Fruit fly (Drosophila melanogaster) whole organism, embryonic: ENCODE results near the gene CG32809.

Experiments
- Atf6 ChIP-seq: fragments of 200-800 bp; sonication (Bioruptor generic); IDR thresholded peaks from 2 replicates; pipeline ENCODE4 v1.3.6; 2022; ENCODE audit warnings: missing biosample characterization, missing genetic modification characterization
- B-H2 ChIP-seq: fragments of 200-800 bp; sonication (Bioruptor generic); optimal IDR thresholded peaks from 2 replicates; lab custom pipeline; 2018; ENCODE audit warnings: missing biosample characterization, mild to moderate bottlenecking, missing genetic modification characterization
- Bteb2 ChIP-seq: fragments of 200-800 bp; sonication (Bioruptor generic); optimal IDR thresholded peaks from 2 replicates; lab custom pipeline; 2016; ENCODE audit warnings: missing biosample characterization, missing genetic modification characterization
- C15 ChIP-seq: fragments of 200-800 bp; sonication (Bioruptor generic); IDR thresholded peaks from 3 replicates; pipeline ENCODE4 v1.3.6; 2022; ENCODE audit warnings: missing biosample characterization, missing genetic modification characterization
- CG10209 ChIP-seq: fragments of 200-800 bp; sonication (Bioruptor generic); optimal IDR thresholded peaks from 3 replicates; lab custom pipeline; 2017; ENCODE audit warnings: missing biosample characterization, mild to moderate bottlenecking, missing genetic modification characterization, missing genetic modification reagents
- CG10366 ChIP-seq: fragments of 200-800 bp; sonication (Bioruptor generic); IDR thresholded peaks from 2 replicates; pipeline ENCODE4 v1.3.6; 2022; ENCODE audit warnings: missing biosample characterization, missing genetic modification characterization
- CG10431 ChIP-seq: fragments of 200-800 bp; sonication (Bioruptor generic); optimal IDR thresholded peaks from 3 replicates; lab custom pipeline; 2018; ENCODE audit warnings: missing biosample characterization, mild to moderate bottlenecking, missing genetic modification characterization
- CG11723 ChIP-seq: fragments of 200-800 bp; sonication (Bioruptor generic); optimal IDR thresholded peaks from 2 replicates; lab custom pipeline; 2017; ENCODE audit warnings: missing biosample characterization, mild to moderate bottlenecking, missing genetic modification characterization
- CG12104 ChIP-seq: fragments of 200-800 bp; sonication (Bioruptor generic); optimal IDR thresholded peaks from 3 replicates; lab custom pipeline; 2016; ENCODE audit warnings: missing biosample characterization, missing genetic modification characterization
- CG12236 ChIP-seq: fragments of 200-800 bp; sonication (Bioruptor generic); optimal IDR thresholded peaks from 2 replicates; lab custom pipeline; 2016; ENCODE audit warnings: missing biosample characterization, missing genetic modification characterization
- CG14860 ChIP-seq: fragments of 200-800 bp; sonication (Bioruptor generic); IDR thresholded peaks from 3 replicates; pipeline ENCODE4 v1.3.6; 2022; ENCODE audit warnings: missing biosample characterization, missing genetic modification characterization; ENCODE audit not compliant: partially characterized antibody
- CG15011 ChIP-seq: fragments of 200-800 bp; sonication (Bioruptor generic); optimal IDR thresholded peaks from 3 replicates; lab custom pipeline; 2018; ENCODE audit warnings: missing biosample characterization, mild to moderate bottlenecking, missing genetic modification characterization
- CG15269 ChIP-seq: fragments of 200-800 bp; sonication (Bioruptor generic); optimal IDR thresholded peaks from 2 replicates; lab custom pipeline; 2018; ENCODE audit warnings: missing biosample characterization, mild to moderate bottlenecking, missing genetic modification characterization, moderate library complexity
- CG17385 ChIP-seq: fragments of 200-800 bp; sonication (Bioruptor generic); optimal IDR thresholded peaks from 3 replicates; lab custom pipeline; 2018; ENCODE audit warnings: missing biosample characterization, mild to moderate bottlenecking, missing genetic modification characterization
- CG17912 ChIP-seq: fragments of 200-800 bp; sonication (Bioruptor generic); optimal IDR thresholded peaks from 2 replicates; lab custom pipeline; 2018; ENCODE audit warnings: missing biosample characterization, mild to moderate bottlenecking, missing genetic modification characterization
- CG30020 ChIP-seq: fragments of 200-800 bp; optimal IDR thresholded peaks from 2 replicates; lab custom pipeline; 2019; ENCODE audit warnings: missing biosample characterization, mild to moderate bottlenecking, missing genetic modification characterization, moderate library complexity
- CG3163 ChIP-seq: fragments of 200-800 bp; sonication (Bioruptor generic); optimal IDR thresholded peaks from 3 replicates; lab custom pipeline; 2016; ENCODE audit warnings: missing biosample characterization, missing genetic modification characterization
- CG33213 ChIP-seq: fragments of 200-800 bp; sonication (Bioruptor generic); optimal IDR thresholded peaks from 3 replicates; lab custom pipeline; 2016; ENCODE audit warnings: missing biosample characterization, missing genetic modification characterization
- CG34376 ChIP-seq: fragments of 200-800 bp; sonication (Bioruptor generic); optimal IDR thresholded peaks from 2 replicates; lab custom pipeline; 2018; ENCODE audit warnings: missing biosample characterization, mild to moderate bottlenecking, missing genetic modification characterization
- CG3726 ChIP-seq: fragments of 200-800 bp; sonication (Bioruptor generic); IDR thresholded peaks from 3 replicates; pipeline ENCODE4, ENCODE4 v1.3.6; 2022; ENCODE audit warnings: missing biosample characterization, missing genetic modification characterization
- CG3995 ChIP-seq: fragments of 200-800 bp; sonication (Bioruptor generic); optimal IDR thresholded peaks from 3 replicates; lab custom pipeline; 2016; ENCODE audit warnings: missing biosample characterization, missing genetic modification characterization
- E2f2 ChIP-seq: fragments of 200-800 bp; sonication (Bioruptor generic); IDR thresholded peaks from 2 replicates; pipeline ENCODE4 v1.3.6; 2022; ENCODE audit warnings: missing biosample characterization, missing genetic modification characterization
- ERR ChIP-seq: fragments of 200-800 bp; sonication (Bioruptor generic); optimal IDR thresholded peaks from 2 replicates; lab custom pipeline; 2016; ENCODE audit warnings: missing biosample characterization, missing genetic modification characterization
- H15 ChIP-seq: fragments of 200-800 bp; sonication (Bioruptor generic); IDR thresholded peaks from 3 replicates; pipeline ENCODE4 v1.3.6; 2022; ENCODE audit warnings: missing biosample characterization, missing genetic modification characterization
- Lim3 ChIP-seq: fragments of 200-800 bp; sonication (Bioruptor generic); IDR thresholded peaks from 2 replicates; pipeline ENCODE4 v1.3.6; 2022; ENCODE audit warnings: missing biosample characterization, missing genetic modification characterization
- MBD-R2 ChIP-seq: fragments of 200-800 bp; sonication (Bioruptor generic); IDR thresholded peaks from 2 replicates; pipeline ENCODE4 v1.3.6; 2022; ENCODE audit warnings: missing biosample characterization, missing genetic modification characterization
- Meics ChIP-seq: fragments of 200-800 bp; sonication (Bioruptor generic); optimal IDR thresholded peaks from 2 replicates; lab custom pipeline; 2017; ENCODE audit warnings: missing biosample characterization, mild to moderate bottlenecking, missing genetic modification characterization
- NfI ChIP-seq: fragments of 200-800 bp; sonication (Bioruptor generic); optimal IDR thresholded peaks from 3 replicates; lab custom pipeline; 2018; ENCODE audit warnings: missing biosample characterization, mild to moderate bottlenecking, missing genetic modification characterization, moderate library complexity
- Poxn ChIP-seq: fragments of 200-800 bp; sonication (Bioruptor generic); IDR thresholded peaks from 2 replicates; pipeline ENCODE4 v1.3.6; 2022; ENCODE audit warnings: missing biosample characterization, missing genetic modification characterization
- Sox100B ChIP-seq: fragments of 200-800 bp; sonication (Bioruptor generic); optimal IDR thresholded peaks from 3 replicates; lab custom pipeline; 2018; ENCODE audit warnings: missing biosample characterization, mild to moderate bottlenecking, missing genetic modification characterization
- aop ChIP-seq: fragments of 200-800 bp; sonication (Bioruptor generic); IDR thresholded peaks from 2 replicates; pipeline ENCODE4 v1.3.6; 2022; ENCODE audit warnings: missing biosample characterization, missing genetic modification characterization
- bab2 ChIP-seq: fragments of 200-800 bp; sonication (Bioruptor generic); optimal IDR thresholded peaks from 2 replicates; lab custom pipeline; 2016; ENCODE audit warnings: missing biosample characterization, missing genetic modification characterization
- cad ChIP-seq: fragments of >200 bp; optimal IDR thresholded peaks from 2 replicates; lab custom pipeline; 2017; ENCODE audit warnings: missing biosample characterization, missing genetic modification characterization
- crp ChIP-seq, 2 experiments: fragments of 200-800 bp; sonication (Bioruptor generic); optimal IDR thresholded peaks; 2 replicates in 1 of 2; 3 replicates in 1 of 2; lab custom pipeline; 2017; ENCODE audit warnings: missing biosample characterization in 2 of 2, missing genetic modification characterization in 2 of 2, mild to moderate bottlenecking in 1 of 2, moderate library complexity in 1 of 2
- cwo ChIP-seq: fragments of 200-800 bp; sonication (Bioruptor generic); optimal IDR thresholded peaks from 3 replicates; lab custom pipeline; 2017; ENCODE audit warnings: missing biosample characterization, missing genetic modification characterization, mild to moderate bottlenecking, moderate library complexity, missing genetic modification reagents
- dysf ChIP-seq: fragments of 200-800 bp; sonication (Bioruptor generic); IDR thresholded peaks from 3 replicates; pipeline ENCODE4 v1.3.6; 2022; ENCODE audit warnings: missing biosample characterization, missing genetic modification characterization
- eve ChIP-seq, 2 experiments: fragments of >200 bp; optimal IDR thresholded peaks; 2 replicates each; lab custom pipeline; 2017; ENCODE audit warnings: missing biosample characterization in 2 of 2, missing genetic modification characterization in 2 of 2
- gce ChIP-seq: fragments of 200-800 bp; sonication (Bioruptor generic); IDR thresholded peaks from 3 replicates; pipeline ENCODE4 v1.3.6; 2022; ENCODE audit warnings: missing biosample characterization, missing genetic modification characterization
- gsb-n ChIP-seq: fragments of 200-800 bp; sonication (Bioruptor generic); optimal IDR thresholded peaks from 3 replicates; lab custom pipeline; 2018; ENCODE audit warnings: missing biosample characterization, mild to moderate bottlenecking, missing genetic modification characterization
- hb ChIP-seq: fragments of 200-800 bp; sonication (Bioruptor generic); IDR thresholded peaks from 3 replicates; pipeline ENCODE4 v1.3.6; 2022; ENCODE audit warnings: missing biosample characterization, missing genetic modification characterization; ENCODE audit not compliant: partially characterized antibody
- her ChIP-seq: fragments of 200-800 bp; sonication (Bioruptor generic); optimal IDR thresholded peaks from 2 replicates; lab custom pipeline; 2016; ENCODE audit warnings: missing biosample characterization, missing genetic modification characterization
- hkb ChIP-seq, 2 experiments: fragments of 200-800 bp in 1 of 2; fragments of >200 bp in 1 of 2; sonication (Bioruptor generic) in 1 of 2; IDR thresholded peaks in 1 of 2; optimal IDR thresholded peaks in 1 of 2; 2 replicates each; pipeline versions ENCODE4 v1.3.6 to Lab custom; 2017 to 2022; ENCODE audit warnings: missing biosample characterization in 1 of 2, missing genetic modification characterization in 1 of 2
- ken ChIP-seq: fragments of 200-800 bp; sonication (Bioruptor generic); IDR thresholded peaks from 3 replicates; pipeline ENCODE4 v1.3.6; 2022; ENCODE audit warnings: missing biosample characterization, missing genetic modification characterization
- lov ChIP-seq, 2 experiments: fragments of 200-800 bp in 1 of 2; fragments of >200 bp in 1 of 2; sonication (Bioruptor generic) in 1 of 2; IDR thresholded peaks in 1 of 2; optimal IDR thresholded peaks in 1 of 2; 2 replicates in 1 of 2; 3 replicates in 1 of 2; pipeline versions ENCODE4 v1.3.6 to Lab custom; 2017 to 2022; ENCODE audit warnings: missing biosample characterization in 1 of 2, missing genetic modification characterization in 1 of 2
- nom ChIP-seq: fragments of 200-800 bp; sonication (Bioruptor generic); optimal IDR thresholded peaks from 2 replicates; lab custom pipeline; 2017; ENCODE audit warnings: missing biosample characterization, missing genetic modification characterization, mild to moderate bottlenecking, moderate library complexity, missing genetic modification reagents
- ro ChIP-seq: fragments of 200-800 bp; sonication (Bioruptor generic); IDR thresholded peaks from 2 replicates; pipeline ENCODE4 v1.3.6; 2022; ENCODE audit warnings: missing biosample characterization, missing genetic modification characterization
- sim ChIP-seq: fragments of 200-800 bp; sonication (Bioruptor generic); IDR thresholded peaks from 2 replicates; pipeline ENCODE4 v1.3.6; 2022; ENCODE audit warnings: missing biosample characterization, missing genetic modification characterization
- ssp ChIP-seq: fragments of 200-800 bp; sonication (Bioruptor generic); IDR thresholded peaks from 2 replicates; pipeline ENCODE4 v1.3.6; 2022; ENCODE audit warnings: missing biosample characterization, missing genetic modification characterization
- tio ChIP-seq: fragments of 200-800 bp; sonication (Bioruptor generic); optimal IDR thresholded peaks from 2 replicates; lab custom pipeline; 2017; ENCODE audit warnings: missing biosample characterization, missing genetic modification characterization, inconsistent platforms
- tll ChIP-seq, 2 experiments: fragments of 200-800 bp in 1 of 2; fragments of >200 bp in 1 of 2; sonication (Bioruptor generic) in 1 of 2; optimal IDR thresholded peaks; 2 replicates each; lab custom pipeline; 2017 to 2019; ENCODE audit warnings: missing biosample characterization in 2 of 2, missing genetic modification characterization in 2 of 2, mild to moderate bottlenecking in 1 of 2, moderate library complexity in 1 of 2
- zfh1 ChIP-seq: fragments of 200-800 bp; sonication (Bioruptor generic); IDR thresholded peaks from 3 replicates; pipeline ENCODE4 v1.3.6; 2022; ENCODE audit warnings: missing biosample characterization, missing genetic modification characterization

Gene CG32809

DNA sequence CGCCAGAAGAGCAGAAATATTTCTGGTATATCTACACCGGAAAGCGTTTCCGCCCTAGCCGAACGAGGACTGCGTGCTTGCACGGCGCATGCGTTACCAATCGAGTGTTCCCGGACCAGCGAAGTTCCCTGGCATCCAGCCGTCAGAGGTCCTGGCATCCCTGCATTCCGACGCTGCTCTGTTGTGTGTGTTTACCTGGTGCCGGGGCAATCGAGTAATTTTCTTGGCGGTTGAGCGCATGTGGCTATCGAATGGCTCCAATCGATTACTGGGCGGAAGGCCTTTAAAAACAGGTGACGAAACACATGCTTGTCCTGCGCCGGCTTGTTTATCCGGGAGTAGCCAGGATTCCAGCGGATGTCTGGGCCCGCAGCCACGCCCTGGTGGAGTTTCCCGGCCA, at the start of gene CG32809 (continued):
- TF ChIP-seq Sox100B (GFP tag; lab: Kevin White, UChicago): no peak
- no peak for TF ChIP-seq cwo
- no peak for TF ChIP-seq Poxn (GFP tag; lab: Robert Waterston, UW)
- TF ChIP-seq CG10431 (GFP tag; lab: Kevin White, UChicago): no peak
- TF ChIP-seq cad (GFP tag; lab: Kevin White, UChicago): no peak
- TF ChIP-seq CG10209 (GFP tag; lab: Kevin White, UChicago): no peak
- no peak for TF ChIP-seq CG14860 (GFP tag; lab: Robert Waterston, UW)
- no peak for TF ChIP-seq H15 (GFP tag; lab: Robert Waterston, UW)
- no peak for TF ChIP-seq dysf (GFP tag; lab: Robert Waterston, UW)
- no peak for TF ChIP-seq NfI (GFP tag; lab: Kevin White, UChicago)
- no peak for TF ChIP-seq B-H2
- no peak for TF ChIP-seq eve (GFP tag; optimal IDR thresholded peaks at IDR 0.05; lab: Kevin White, UChicago)
- no peak for TF ChIP-seq bab2 (GFP tag; lab: Kevin White, UChicago)
- no peak for TF ChIP-seq CG33213 (GFP tag; lab: Kevin White, UChicago)
- no peak for TF ChIP-seq hkb (optimal IDR thresholded peaks at IDR 0.05; lab: Kevin White, UChicago)
- TF ChIP-seq hkb (GFP tag; IDR thresholded peaks at IDR 0.05; lab: Robert Waterston, UW): no peak
- TF ChIP-seq CG30020: no peak
- TF ChIP-seq Meics (GFP tag; lab: Kevin White, UChicago): no peak
- no peak for TF ChIP-seq CG15269 (tag; lab: Kevin White, UChicago)
- TF ChIP-seq CG12104 (GFP tag; lab: Kevin White, UChicago): no peak
- TF ChIP-seq sim: no peak
- TF ChIP-seq zfh1: no peak
- TF ChIP-seq Atf6 (GFP tag; lab: Robert Waterston, UW): no peak
- TF ChIP-seq CG15011 (GFP tag; lab: Kevin White, UChicago): no peak
- TF ChIP-seq CG3163 (GFP tag; lab: Kevin White, UChicago): no peak
- no peak for TF ChIP-seq CG3995
- TF ChIP-seq Bteb2 (GFP tag; lab: Kevin White, UChicago): no peak
- no peak for TF ChIP-seq her (GFP tag; lab: Kevin White, UChicago)
- no peak for TF ChIP-seq aop (GFP tag; lab: Robert Waterston, UW)
- 0 out of 2 replicates have a peak, but pooled peaks have one; percentile 24 for TF ChIP-seq MBD-R2 (GFP tag; lab: Robert Waterston, UW)
- no peak for TF ChIP-seq ssp
- peak; percentile 59; the same call in 1 of the 2 replicates for TF ChIP-seq E2f2 (GFP tag; lab: Robert Waterston, UW)
- no peak for TF ChIP-seq gce (GFP tag; lab: Robert Waterston, UW)
- no peak for TF ChIP-seq CG17385 (GFP tag; lab: Kevin White, UChicago)
- no peak for TF ChIP-seq lov (optimal IDR thresholded peaks at IDR 0.05; lab: Kevin White, UChicago)
- no peak for TF ChIP-seq lov (GFP tag; IDR thresholded peaks at IDR 0.05; lab: Robert Waterston, UW)
- TF ChIP-seq gsb-n (tag; lab: Kevin White, UChicago): no peak
- no peak for TF ChIP-seq ken
- TF ChIP-seq Lim3: no peak
- no peak for TF ChIP-seq CG10366
- no peak for TF ChIP-seq tio
- TF ChIP-seq hb (GFP tag; lab: Robert Waterston, UW): no peak
- no peak for TF ChIP-seq CG12236 (GFP tag; lab: Kevin White, UChicago)
- TF ChIP-seq CG34376 (GFP tag; lab: Kevin White, UChicago): no peak
- no peak for TF ChIP-seq nom (GFP tag; lab: Kevin White, UChicago)
- TF ChIP-seq CG3726 (GFP tag; lab: Robert Waterston, UW): no peak
- TF ChIP-seq ERR (GFP tag; lab: Kevin White, UChicago): no peak
- no peak for TF ChIP-seq tll (GFP tag; optimal IDR thresholded peaks at IDR 0.05; lab: Kevin White, UChicago)
- no peak for TF ChIP-seq ro (GFP tag; lab: Robert Waterston, UW)
- TF ChIP-seq C15 (GFP tag; lab: Robert Waterston, UW): no peak
- no peak for TF ChIP-seq CG11723 (GFP tag; lab: Kevin White, UChicago)
- TF ChIP-seq crp (GFP tag; optimal IDR thresholded peaks at IDR 0.05; lab: Kevin White, UChicago): peak in 1 of 2 experiments; percentile 49
- no peak for TF ChIP-seq CG17912 (GFP tag; lab: Kevin White, UChicago)
